Fruit fly (Drosophila melanogaster) whole organism, embryonic: Measurements from ENCODE around the gene Usp30.
A peak's percentile ranks its signal among the peaks of the same experiment; 100 is the strongest.

ENCODE experiments used
- Ada2b ChIP-seq: fragments of 200-800 bp; sonication (Bioruptor generic); IDR thresholded peaks from 2 replicates; pipeline ENCODE4 v1.3.6; 2022; ENCODE audit warnings: missing biosample characterization, missing genetic modification characterization
- Atf6 ChIP-seq: fragments of 200-800 bp; sonication (Bioruptor generic); IDR thresholded peaks from 2 replicates; pipeline ENCODE4 v1.3.6; 2022; ENCODE audit warnings: missing biosample characterization, missing genetic modification characterization
- B-H1 ChIP-seq: fragments of 200-800 bp; sonication (Bioruptor generic); IDR thresholded peaks from 3 replicates; pipeline ENCODE4 v1.3.6; 2022; ENCODE audit warnings: missing biosample characterization, missing genetic modification characterization
- CG11456 ChIP-seq: fragments of 200-800 bp; sonication (Bioruptor generic); IDR thresholded peaks from 3 replicates; pipeline ENCODE4 v1.3.6; 2022; ENCODE audit warnings: missing biosample characterization, missing genetic modification characterization
- CG11504 ChIP-seq: fragments of 200-800 bp; sonication (Bioruptor generic); optimal IDR thresholded peaks from 3 replicates; lab custom pipeline; 2019; ENCODE audit warnings: missing biosample characterization, mild to moderate bottlenecking, missing genetic modification characterization, moderate library complexity
- CG12391 ChIP-seq: fragments of 200-800 bp; sonication (Bioruptor generic); optimal IDR thresholded peaks from 3 replicates; lab custom pipeline; 2018; ENCODE audit warnings: missing biosample characterization, mild to moderate bottlenecking, missing genetic modification characterization, moderate library complexity
- CG14014 ChIP-seq: fragments of 200-800 bp; sonication (Bioruptor generic); IDR thresholded peaks from 2 replicates; pipeline ENCODE4 v1.3.6; 2022; ENCODE audit warnings: missing biosample characterization, missing genetic modification characterization
- CG15269 ChIP-seq: fragments of 200-800 bp; sonication (Bioruptor generic); optimal IDR thresholded peaks from 2 replicates; lab custom pipeline; 2018; ENCODE audit warnings: missing biosample characterization, mild to moderate bottlenecking, missing genetic modification characterization, moderate library complexity
- CG15601 ChIP-seq: fragments of 200-800 bp; sonication (Bioruptor generic); optimal IDR thresholded peaks from 3 replicates; lab custom pipeline; 2019; ENCODE audit warnings: missing biosample characterization, mild to moderate bottlenecking, missing genetic modification characterization, moderate library complexity
- CG17829 ChIP-seq: fragments of 200-800 bp; optimal IDR thresholded peaks from 2 replicates; lab custom pipeline; 2019; ENCODE audit warnings: missing biosample characterization, mild to moderate bottlenecking, missing genetic modification characterization, moderate library complexity
- CG31224 ChIP-seq: fragments of 200-800 bp; sonication (Bioruptor generic); IDR thresholded peaks from 2 replicates; pipeline ENCODE4 v1.3.6; 2022; ENCODE audit warnings: missing biosample characterization, missing genetic modification characterization
- CG31365 ChIP-seq: fragments of 200-800 bp; sonication (Bioruptor generic); optimal IDR thresholded peaks from 2 replicates; lab custom pipeline; 2018; ENCODE audit warnings: missing biosample characterization, mild to moderate bottlenecking, missing genetic modification characterization
- CG3726 ChIP-seq: fragments of 200-800 bp; sonication (Bioruptor generic); IDR thresholded peaks from 3 replicates; pipeline ENCODE4, ENCODE4 v1.3.6; 2022; ENCODE audit warnings: missing biosample characterization, missing genetic modification characterization
- CG4404 ChIP-seq: fragments of 200-800 bp; sonication (Bioruptor generic); IDR thresholded peaks from 2 replicates; pipeline ENCODE4 v1.3.6; 2022; ENCODE audit warnings: missing biosample characterization, missing genetic modification characterization
- CG5180 ChIP-seq: fragments of 200-800 bp; sonication (Bioruptor generic); optimal IDR thresholded peaks from 3 replicates; lab custom pipeline; 2017; ENCODE audit warnings: missing biosample characterization, missing genetic modification characterization, mild to moderate bottlenecking, moderate library complexity, missing genetic modification reagents
- CG7556 ChIP-seq: fragments of 200-800 bp; sonication (Bioruptor generic); optimal IDR thresholded peaks from 2 replicates; lab custom pipeline; 2017; ENCODE audit warnings: missing biosample characterization, mild to moderate bottlenecking, missing genetic modification characterization
- CG7745 ChIP-seq: fragments of 200-800 bp; sonication (Bioruptor generic); optimal IDR thresholded peaks from 2 replicates; lab custom pipeline; 2018; ENCODE audit warnings: missing biosample characterization, mild to moderate bottlenecking, missing genetic modification characterization, moderate library complexity
- CG7839 ChIP-seq: fragments of 200-800 bp; sonication (Bioruptor generic); optimal IDR thresholded peaks from 3 replicates; lab custom pipeline; 2018; ENCODE audit warnings: missing biosample characterization, mild to moderate bottlenecking, missing genetic modification characterization, moderate library complexity
- CG8290 ChIP-seq, 3 experiments: fragments of 200-800 bp; sonication (Bioruptor generic); optimal IDR thresholded peaks; 2 replicates each; lab custom pipeline; 2016 to 2019; ENCODE audit warnings: missing biosample characterization in 3 of 3, missing genetic modification characterization in 3 of 3, mild to moderate bottlenecking in 2 of 3, moderate library complexity in 1 of 3
- Dek ChIP-seq: fragments of 200-800 bp; sonication (Bioruptor generic); optimal IDR thresholded peaks from 3 replicates; lab custom pipeline; 2019; ENCODE audit warnings: missing biosample characterization, mild to moderate bottlenecking, missing genetic modification characterization, moderate library complexity
- Dip3 ChIP-seq: fragments of 200-800 bp; sonication (Bioruptor generic); optimal IDR thresholded peaks from 3 replicates; lab custom pipeline; 2016; ENCODE audit warnings: missing biosample characterization, missing genetic modification characterization
- E2f1 ChIP-seq: fragments of 200-800 bp; sonication (Bioruptor generic); IDR thresholded peaks from 2 replicates; pipeline ENCODE4 v1.3.6; 2022; ENCODE audit warnings: missing biosample characterization, missing genetic modification characterization
- Fer1 ChIP-seq: fragments of 200-800 bp; sonication (Bioruptor generic); optimal IDR thresholded peaks from 2 replicates; lab custom pipeline; 2017; ENCODE audit warnings: missing biosample characterization, mild to moderate bottlenecking, missing genetic modification characterization
- Fer2 ChIP-seq: fragments of 200-800 bp; sonication (Bioruptor generic); optimal IDR thresholded peaks from 2 replicates; lab custom pipeline; 2018; ENCODE audit warnings: missing biosample characterization, mild to moderate bottlenecking, missing genetic modification characterization, moderate library complexity
- Hey ChIP-seq: fragments of 200-800 bp; sonication (Bioruptor generic); optimal IDR thresholded peaks from 3 replicates; lab custom pipeline; 2018; ENCODE audit warnings: missing biosample characterization, mild to moderate bottlenecking, missing genetic modification characterization
- HmgD ChIP-seq: fragments of 200-800 bp; sonication (Bioruptor generic); optimal IDR thresholded peaks from 3 replicates; lab custom pipeline; 2016; ENCODE audit warnings: missing biosample characterization, missing genetic modification characterization
- Hsf ChIP-seq: fragments of 200-800 bp; sonication (Bioruptor generic); optimal IDR thresholded peaks from 3 replicates; lab custom pipeline; 2016; ENCODE audit warnings: missing biosample characterization, missing genetic modification characterization
- NC2β ChIP-seq: fragments of 200-800 bp; sonication (Bioruptor generic); optimal IDR thresholded peaks from 2 replicates; lab custom pipeline; 2016; ENCODE audit warnings: missing biosample characterization, missing genetic modification characterization
- Pdp1 ChIP-seq, 2 experiments: fragments of 200-800 bp; sonication (Bioruptor generic); optimal IDR thresholded peaks; 3 replicates each; lab custom pipeline; 2016; ENCODE audit warnings: missing biosample characterization in 2 of 2, missing genetic modification characterization in 2 of 2, mild to moderate bottlenecking in 1 of 2, moderate library complexity in 1 of 2
- Xbp1 ChIP-seq: fragments of 200-800 bp; sonication (Bioruptor generic); optimal IDR thresholded peaks from 3 replicates; lab custom pipeline; 2016; ENCODE audit warnings: missing biosample characterization, mild to moderate bottlenecking, missing genetic modification characterization
- ab ChIP-seq: fragments of 200-800 bp; sonication (Bioruptor generic); optimal IDR thresholded peaks from 2 replicates; lab custom pipeline; 2016; ENCODE audit warnings: missing biosample characterization, missing genetic modification characterization
- ap ChIP-seq: fragments of 200-800 bp; sonication (Bioruptor generic); IDR thresholded peaks from 2 replicates; pipeline ENCODE4 v1.3.6; 2022; ENCODE audit warnings: missing biosample characterization, missing genetic modification characterization
- bowl ChIP-seq: fragments of 200-800 bp; sonication (Bioruptor generic); IDR thresholded peaks from 2 replicates; pipeline ENCODE4 v1.3.6; 2022; ENCODE audit warnings: missing biosample characterization, missing genetic modification characterization
- cad ChIP-seq: fragments of >200 bp; optimal IDR thresholded peaks from 2 replicates; lab custom pipeline; 2017; ENCODE audit warnings: missing biosample characterization, missing genetic modification characterization
- chn ChIP-seq: fragments of 200-800 bp; sonication (Bioruptor generic); optimal IDR thresholded peaks from 2 replicates; lab custom pipeline; 2016; ENCODE audit warnings: missing biosample characterization, missing genetic modification characterization
- gem ChIP-seq: fragments of 200-800 bp; sonication (Bioruptor generic); optimal IDR thresholded peaks from 2 replicates; lab custom pipeline; 2019; ENCODE audit warnings: missing biosample characterization, mild to moderate bottlenecking, missing genetic modification characterization, moderate library complexity
- grau ChIP-seq: fragments of 200-800 bp; optimal IDR thresholded peaks from 3 replicates; lab custom pipeline; 2019; ENCODE audit warnings: missing biosample characterization, mild to moderate bottlenecking, missing genetic modification characterization, moderate library complexity
- gro ChIP-seq: fragments of 200-800 bp; sonication (Bioruptor generic); optimal IDR thresholded peaks from 2 replicates; lab custom pipeline; 2016; ENCODE audit warnings: missing biosample characterization, missing genetic modification characterization
- hb ChIP-seq: fragments of 200-800 bp; sonication (Bioruptor generic); IDR thresholded peaks from 3 replicates; pipeline ENCODE4 v1.3.6; 2022; ENCODE audit warnings: missing biosample characterization, missing genetic modification characterization; ENCODE audit not compliant: partially characterized antibody
- ind ChIP-seq: fragments of 200-800 bp; sonication (Bioruptor generic); optimal IDR thresholded peaks from 3 replicates; lab custom pipeline; 2016; ENCODE audit warnings: missing biosample characterization, missing genetic modification characterization
- ken ChIP-seq: fragments of 200-800 bp; sonication (Bioruptor generic); IDR thresholded peaks from 3 replicates; pipeline ENCODE4 v1.3.6; 2022; ENCODE audit warnings: missing biosample characterization, missing genetic modification characterization
- klu ChIP-seq: fragments of 200-800 bp; sonication (Bioruptor generic); IDR thresholded peaks from 2 replicates; pipeline ENCODE4 v1.3.6; 2022; ENCODE audit warnings: missing biosample characterization, missing genetic modification characterization
- knrl ChIP-seq: fragments of 200-800 bp; sonication (Bioruptor generic); IDR thresholded peaks from 3 replicates; pipeline ENCODE4 v1.3.6; 2022; ENCODE audit warnings: missing biosample characterization, missing genetic modification characterization; ENCODE audit not compliant: partially characterized antibody
- mld ChIP-seq: fragments of 200-800 bp; sonication (Bioruptor generic); IDR thresholded peaks from 3 replicates; pipeline ENCODE4 v1.3.6; 2022; ENCODE audit warnings: missing biosample characterization, missing genetic modification characterization; ENCODE audit not compliant: partially characterized antibody
- nerfin-1 ChIP-seq: fragments of 200-800 bp; sonication (Bioruptor generic); optimal IDR thresholded peaks from 3 replicates; lab custom pipeline; 2019; ENCODE audit warnings: missing biosample characterization, mild to moderate bottlenecking, missing genetic modification characterization, moderate library complexity
- prd ChIP-seq, 3 experiments: fragments of >200 bp in 2 of 3; fragments of 200-800 bp in 1 of 3; sonication (Bioruptor generic) in 1 of 3; optimal IDR thresholded peaks in 2 of 3; IDR thresholded peaks in 1 of 3; 2 replicates in 2 of 3; 3 replicates in 1 of 3; pipeline versions ENCODE4 v1.3.6 to Lab custom; 2017 to 2022; ENCODE audit warnings: missing biosample characterization in 1 of 3, missing genetic modification characterization in 1 of 3
- sens ChIP-seq: fragments of 200-800 bp; sonication (Bioruptor generic); peaks from one replicate; lab custom pipeline; 2016; ENCODE audit warnings: missing biosample characterization, missing genetic modification characterization
- sima ChIP-seq: fragments of 200-800 bp; sonication (Bioruptor generic); optimal IDR thresholded peaks from 2 replicates; lab custom pipeline; 2016; ENCODE audit warnings: missing biosample characterization, missing genetic modification characterization
- slbo ChIP-seq: fragments of 200-800 bp; sonication (Bioruptor generic); IDR thresholded peaks from 2 replicates; pipeline ENCODE4 v1.3.6; 2022; ENCODE audit warnings: missing biosample characterization, missing genetic modification characterization
- toy ChIP-seq: fragments of 200-800 bp; sonication (Bioruptor generic); IDR thresholded peaks from 2 replicates; pipeline ENCODE4 v1.3.6; 2022; ENCODE audit warnings: missing biosample characterization, missing genetic modification characterization

The Usp30 gene

dm6 chrX:5866095-5866494 lies 13.5 kb downstream of the Usp30 start (continued):
- TF ChIP-seq prd (optimal IDR thresholded peaks at IDR 0.05; lab: Kevin White, UChicago) (no peak), prd (GFP tag; IDR thresholded peaks at IDR 0.05; lab: Robert Waterston, UW) (peak; percentile 40; the same call in 1 of the 3 replicates), CG8290 (GFP tag; optimal IDR thresholded peaks at IDR 0.05; lab: Kevin White, UChicago) (no peak), CG8290 (tag; optimal IDR thresholded peaks at IDR 0.05; lab: Kevin White, UChicago) (peak in 1 of 2 experiments; percentile 73), ap (GFP tag; lab: Robert Waterston, UW) (no peak), CG4404 (GFP tag; lab: Robert Waterston, UW) (no peak), CG11456 (0 out of 3 replicates have a peak, but pooled peaks have one; percentile 16), toy (GFP tag; lab: Robert Waterston, UW) (no peak), E2f1 (peak; percentile 36; the same call in 1 of the 2 replicates), Dek (tag; lab: Kevin White, UChicago) (no peak), cad (GFP tag; lab: Kevin White, UChicago) (no peak), ab (GFP tag; lab: Kevin White, UChicago) (no peak), hb (GFP tag; lab: Robert Waterston, UW) (no peak), CG31224 (GFP tag; lab: Robert Waterston, UW) (no peak), CG15601 (tag; lab: Kevin White, UChicago) (no peak), grau (peak; percentile 66), mld (GFP tag; lab: Robert Waterston, UW) (no peak), B-H1 (GFP tag; lab: Robert Waterston, UW) (no peak), Ada2b (GFP tag; lab: Robert Waterston, UW) (0 out of 2 replicates have a peak, but pooled peaks have one; percentile 9), CG7745 (tag; lab: Kevin White, UChicago) (no peak), slbo (GFP tag; lab: Robert Waterston, UW) (peak; percentile 50), sima (no peak), CG14014 (GFP tag; lab: Robert Waterston, UW) (peak; percentile 32; the same call in 1 of the 2 replicates), chn (GFP tag; lab: Kevin White, UChicago) (no peak), CG12391 (tag; lab: Kevin White, UChicago) (no peak), Atf6 (no peak), HmgD (GFP tag; lab: Kevin White, UChicago) (no peak), sens (GFP tag; lab: Kevin White, UChicago) (peak; percentile 42), Dip3 (GFP tag; lab: Kevin White, UChicago) (no peak), CG7556 (GFP tag; lab: Kevin White, UChicago) (no peak), CG31365 (tag; lab: Kevin White, UChicago) (no peak), CG17829 (no peak), Xbp1 (GFP tag; lab: Kevin White, UChicago) (peak; percentile 12), gem (tag; lab: Kevin White, UChicago) (no peak), nerfin-1 (tag; lab: Kevin White, UChicago) (no peak), NC2β (no peak), Fer1 (GFP tag; lab: Kevin White, UChicago) (peak; percentile 35), gro (no peak), CG3726 (GFP tag; lab: Robert Waterston, UW) (0 out of 3 replicates have a peak, but pooled peaks have one; percentile 61), CG15269 (tag; lab: Kevin White, UChicago) (peak; percentile 19), CG7839 (peak; percentile 15), CG5180 (GFP tag; lab: Kevin White, UChicago) (no peak), Hey (tag; lab: Kevin White, UChicago) (no peak), knrl (GFP tag; lab: Robert Waterston, UW) (no peak), ken (GFP tag; lab: Robert Waterston, UW) (no peak), Fer2 (tag; lab: Kevin White, UChicago) (no peak), bowl (GFP tag; lab: Robert Waterston, UW) (no peak), klu (GFP tag; lab: Robert Waterston, UW) (no peak), CG11504 (peak; percentile 42), Hsf (GFP tag; lab: Kevin White, UChicago) (no peak), ind (GFP tag; lab: Kevin White, UChicago) (peak; percentile 26), Pdp1 (GFP tag; optimal IDR thresholded peaks at IDR 0.05; lab: Kevin White, UChicago) (no peak)
